Fruit fly (Drosophila melanogaster) whole organism, embryonic: ENCODE data around the gene CG33090.

ENCODE experiments used
- CG10366 ChIP-seq: fragments of 200-800 bp; sonication (Bioruptor generic); IDR thresholded peaks from 2 replicates; pipeline ENCODE4 v1.3.6; 2022; ENCODE audit warnings: missing biosample characterization, missing genetic modification characterization
- CG11695 ChIP-seq: fragments of 200-800 bp; sonication (Bioruptor generic); IDR thresholded peaks from 3 replicates; pipeline ENCODE4 v1.3.6; 2022; ENCODE audit warnings: missing biosample characterization, missing genetic modification characterization
- CG1233 ChIP-seq: fragments of 200-800 bp; sonication (Bioruptor generic); optimal IDR thresholded peaks from 4 replicates; lab custom pipeline; 2018; ENCODE audit warnings: missing biosample characterization, mild to moderate bottlenecking, missing genetic modification characterization
- CG15479 ChIP-seq: fragments of 200-800 bp; sonication (Bioruptor generic); optimal IDR thresholded peaks from 3 replicates; lab custom pipeline; 2019; ENCODE audit warnings: missing biosample characterization, mild to moderate bottlenecking, missing genetic modification characterization, moderate library complexity
- CG17829 ChIP-seq: fragments of 200-800 bp; optimal IDR thresholded peaks from 2 replicates; lab custom pipeline; 2019; ENCODE audit warnings: missing biosample characterization, mild to moderate bottlenecking, missing genetic modification characterization, moderate library complexity
- CG2116 ChIP-seq: fragments of 200-800 bp; sonication (Bioruptor generic); optimal IDR thresholded peaks from 3 replicates; lab custom pipeline; 2018; ENCODE audit warnings: missing biosample characterization, mild to moderate bottlenecking, missing genetic modification characterization
- CG2120 ChIP-seq: fragments of 200-800 bp; sonication (Bioruptor generic); optimal IDR thresholded peaks from 3 replicates; lab custom pipeline; 2016; ENCODE audit warnings: missing biosample characterization, missing genetic modification characterization
- CG2889 ChIP-seq: fragments of 200-800 bp; sonication (Bioruptor generic); IDR thresholded peaks from 3 replicates; pipeline ENCODE4 v1.3.6; 2022; ENCODE audit warnings: missing biosample characterization, missing genetic modification characterization
- CG31365 ChIP-seq: fragments of 200-800 bp; sonication (Bioruptor generic); optimal IDR thresholded peaks from 2 replicates; lab custom pipeline; 2018; ENCODE audit warnings: missing biosample characterization, mild to moderate bottlenecking, missing genetic modification characterization
- CG34422 ChIP-seq: fragments of 200-800 bp; sonication (Bioruptor generic); IDR thresholded peaks from 3 replicates; pipeline ENCODE4 v1.3.6; 2022; ENCODE audit warnings: missing biosample characterization, missing genetic modification characterization
- CG7372 ChIP-seq: fragments of 200-800 bp; sonication (Bioruptor generic); IDR thresholded peaks from 2 replicates; pipeline ENCODE4 v1.3.6; 2022; ENCODE audit warnings: missing biosample characterization, missing genetic modification characterization
- CG8359 ChIP-seq: fragments of 200-800 bp; sonication (Bioruptor generic); optimal IDR thresholded peaks from 2 replicates; lab custom pipeline; 2017; ENCODE audit warnings: missing biosample characterization, mild to moderate bottlenecking, missing genetic modification characterization, borderline replicate concordance
- CG8765 ChIP-seq: fragments of 200-800 bp; sonication (Bioruptor generic); IDR thresholded peaks from 2 replicates; pipeline ENCODE4 v1.3.6; 2022; ENCODE audit warnings: missing biosample characterization, missing genetic modification characterization
- CG9727 ChIP-seq: fragments of 200-800 bp; sonication (Bioruptor generic); optimal IDR thresholded peaks from 3 replicates; lab custom pipeline; 2017; ENCODE audit warnings: missing biosample characterization, mild to moderate bottlenecking, missing genetic modification characterization
- Camta ChIP-seq: fragments of 200-800 bp; sonication (Bioruptor generic); optimal IDR thresholded peaks from 2 replicates; lab custom pipeline; 2016; ENCODE audit warnings: missing biosample characterization, missing genetic modification characterization
- Deaf1 ChIP-seq: fragments of 200-800 bp; optimal IDR thresholded peaks from 3 replicates; lab custom pipeline; 2019; ENCODE audit warnings: missing biosample characterization, mild to moderate bottlenecking, missing genetic modification characterization, moderate library complexity
- Dp ChIP-seq: fragments of 200-800 bp; sonication (Bioruptor generic); optimal IDR thresholded peaks from 2 replicates; lab custom pipeline; 2018; ENCODE audit warnings: missing biosample characterization, mild to moderate bottlenecking, missing genetic modification characterization, moderate library complexity
- Eip74EF ChIP-seq, 2 experiments: fragments of 200-800 bp in 1 of 2; fragments of >200 bp in 1 of 2; sonication (Bioruptor generic) in 1 of 2; optimal IDR thresholded peaks; 2 replicates each; lab custom pipeline; 2017 to 2019; ENCODE audit warnings: missing biosample characterization in 2 of 2, missing genetic modification characterization in 2 of 2, mild to moderate bottlenecking in 1 of 2, moderate library complexity in 1 of 2
- Fer2 ChIP-seq: fragments of 200-800 bp; sonication (Bioruptor generic); optimal IDR thresholded peaks from 2 replicates; lab custom pipeline; 2018; ENCODE audit warnings: missing biosample characterization, mild to moderate bottlenecking, missing genetic modification characterization, moderate library complexity
- H2.0 ChIP-seq: fragments of 200-800 bp; sonication (Bioruptor generic); IDR thresholded peaks from 2 replicates; pipeline ENCODE4 v1.3.6; 2022; ENCODE audit warnings: missing biosample characterization, missing genetic modification characterization
- Nf-YA ChIP-seq: fragments of 200-800 bp; sonication (Bioruptor generic); IDR thresholded peaks from 2 replicates; pipeline ENCODE4 v1.3.6; 2022; ENCODE audit warnings: missing biosample characterization, missing genetic modification characterization
- Optix ChIP-seq: fragments of 200-800 bp; sonication (Bioruptor generic); IDR thresholded peaks from 3 replicates; pipeline ENCODE4 v1.3.6; 2022; ENCODE audit warnings: missing biosample characterization, missing genetic modification characterization
- Poxn ChIP-seq: fragments of 200-800 bp; sonication (Bioruptor generic); IDR thresholded peaks from 2 replicates; pipeline ENCODE4 v1.3.6; 2022; ENCODE audit warnings: missing biosample characterization, missing genetic modification characterization
- Ptx1 ChIP-seq: fragments of 200-800 bp; sonication (Bioruptor generic); IDR thresholded peaks from 2 replicates; pipeline ENCODE4 v1.3.6; 2022; ENCODE audit warnings: missing biosample characterization, missing genetic modification characterization
- amos ChIP-seq: fragments of 200-800 bp; sonication (Bioruptor generic); IDR thresholded peaks from 2 replicates; pipeline ENCODE4 v1.3.6; 2022; ENCODE audit warnings: missing biosample characterization, missing genetic modification characterization; ENCODE audit not compliant: partially characterized antibody
- ase ChIP-seq: fragments of 200-800 bp; sonication (Bioruptor generic); IDR thresholded peaks from 3 replicates; pipeline ENCODE4 v1.3.6; 2022; ENCODE audit warnings: missing biosample characterization, missing genetic modification characterization
- ash1 ChIP-seq: fragments of 200-800 bp; sonication (Bioruptor generic); optimal IDR thresholded peaks from 2 replicates; lab custom pipeline; 2018; ENCODE audit warnings: missing biosample characterization, mild to moderate bottlenecking, missing genetic modification characterization
- ato ChIP-seq: fragments of 200-800 bp; sonication (Bioruptor generic); IDR thresholded peaks from 2 replicates; pipeline ENCODE4 v1.3.6; 2022; ENCODE audit warnings: missing biosample characterization, missing genetic modification characterization; ENCODE audit not compliant: partially characterized antibody
- crol ChIP-seq: fragments of 200-800 bp; sonication (Bioruptor generic); IDR thresholded peaks from 2 replicates; pipeline ENCODE4 v1.3.6; 2022; ENCODE audit warnings: missing biosample characterization, missing genetic modification characterization
- crp ChIP-seq, 2 experiments: fragments of 200-800 bp; sonication (Bioruptor generic); optimal IDR thresholded peaks; 2 replicates in 1 of 2; 3 replicates in 1 of 2; lab custom pipeline; 2017; ENCODE audit warnings: missing biosample characterization in 2 of 2, missing genetic modification characterization in 2 of 2, mild to moderate bottlenecking in 1 of 2, moderate library complexity in 1 of 2
- dan ChIP-seq: fragments of 200-800 bp; sonication (Bioruptor generic); IDR thresholded peaks from 2 replicates; pipeline ENCODE4 v1.3.6; 2022; ENCODE audit warnings: missing biosample characterization, missing genetic modification characterization
- exex ChIP-seq: fragments of 200-800 bp; sonication (Bioruptor generic); optimal IDR thresholded peaks from 4 replicates; lab custom pipeline; 2018; ENCODE audit warnings: missing biosample characterization, mild to moderate bottlenecking, missing genetic modification characterization, moderate library complexity
- gem ChIP-seq: fragments of 200-800 bp; sonication (Bioruptor generic); optimal IDR thresholded peaks from 2 replicates; lab custom pipeline; 2019; ENCODE audit warnings: missing biosample characterization, mild to moderate bottlenecking, missing genetic modification characterization, moderate library complexity
- gsb ChIP-seq: fragments of 200-800 bp; sonication (Bioruptor generic); IDR thresholded peaks from 2 replicates; pipeline ENCODE4 v1.3.6; 2022; ENCODE audit warnings: missing biosample characterization, missing genetic modification characterization
- her ChIP-seq: fragments of 200-800 bp; sonication (Bioruptor generic); optimal IDR thresholded peaks from 2 replicates; lab custom pipeline; 2016; ENCODE audit warnings: missing biosample characterization, missing genetic modification characterization
- jumu ChIP-seq: fragments of 200-800 bp; sonication (Bioruptor generic); optimal IDR thresholded peaks from 3 replicates; lab custom pipeline; 2016; ENCODE audit warnings: missing biosample characterization, missing genetic modification characterization
- nom ChIP-seq: fragments of 200-800 bp; sonication (Bioruptor generic); optimal IDR thresholded peaks from 2 replicates; lab custom pipeline; 2017; ENCODE audit warnings: missing biosample characterization, missing genetic modification characterization, mild to moderate bottlenecking, moderate library complexity, missing genetic modification reagents
- pho ChIP-seq: fragments of 200-800 bp; sonication (Bioruptor generic); optimal IDR thresholded peaks from 2 replicates; lab custom pipeline; 2016; ENCODE audit warnings: missing biosample characterization, missing genetic modification characterization
- pita ChIP-seq: fragments of 200-800 bp; sonication (Bioruptor generic); optimal IDR thresholded peaks from 2 replicates; lab custom pipeline; 2017; ENCODE audit warnings: missing biosample characterization, mild to moderate bottlenecking, missing genetic modification characterization
- ranshi ChIP-seq: fragments of 200-800 bp; sonication (Bioruptor generic); IDR thresholded peaks from 2 replicates; pipeline ENCODE4 v1.3.6; 2022; ENCODE audit warnings: missing biosample characterization, missing genetic modification characterization
- sim ChIP-seq: fragments of 200-800 bp; sonication (Bioruptor generic); IDR thresholded peaks from 2 replicates; pipeline ENCODE4 v1.3.6; 2022; ENCODE audit warnings: missing biosample characterization, missing genetic modification characterization
- sob ChIP-seq: fragments of 200-800 bp; sonication (Bioruptor generic); IDR thresholded peaks from 2 replicates; pipeline ENCODE4 v1.3.6; 2022; ENCODE audit warnings: missing biosample characterization, missing genetic modification characterization
- sr ChIP-seq: fragments of 200-800 bp; sonication (Bioruptor generic); IDR thresholded peaks from 3 replicates; pipeline ENCODE4 v1.3.6; 2022; ENCODE audit warnings: missing biosample characterization, missing genetic modification characterization
- tap ChIP-seq: fragments of 200-800 bp; optimal IDR thresholded peaks from 3 replicates; lab custom pipeline; 2019; ENCODE audit warnings: missing biosample characterization, mild to moderate bottlenecking, missing genetic modification characterization, moderate library complexity
- tio ChIP-seq: fragments of 200-800 bp; sonication (Bioruptor generic); optimal IDR thresholded peaks from 2 replicates; lab custom pipeline; 2017; ENCODE audit warnings: missing biosample characterization, missing genetic modification characterization, inconsistent platforms
- tll ChIP-seq, 2 experiments: fragments of 200-800 bp in 1 of 2; fragments of >200 bp in 1 of 2; sonication (Bioruptor generic) in 1 of 2; optimal IDR thresholded peaks; 2 replicates each; lab custom pipeline; 2017 to 2019; ENCODE audit warnings: missing biosample characterization in 2 of 2, missing genetic modification characterization in 2 of 2, mild to moderate bottlenecking in 1 of 2, moderate library complexity in 1 of 2
- trh ChIP-seq: fragments of 200-800 bp; sonication (Bioruptor generic); optimal IDR thresholded peaks from 2 replicates; lab custom pipeline; 2016; ENCODE audit warnings: missing biosample characterization, missing genetic modification characterization
- unc-4 ChIP-seq: fragments of 200-800 bp; sonication (Bioruptor generic); IDR thresholded peaks from 2 replicates; pipeline ENCODE4 v1.3.6; 2022; ENCODE audit warnings: missing biosample characterization, missing genetic modification characterization; ENCODE audit not compliant: partially characterized antibody
- wdn ChIP-seq: fragments of 200-800 bp; sonication (Bioruptor generic); IDR thresholded peaks from 2 replicates; pipeline ENCODE4 v1.3.6; 2022; ENCODE audit warnings: missing biosample characterization, missing genetic modification characterization
- zfh1 ChIP-seq: fragments of 200-800 bp; sonication (Bioruptor generic); IDR thresholded peaks from 3 replicates; pipeline ENCODE4 v1.3.6; 2022; ENCODE audit warnings: missing biosample characterization, missing genetic modification characterization

The CG33090 gene

DNA sequence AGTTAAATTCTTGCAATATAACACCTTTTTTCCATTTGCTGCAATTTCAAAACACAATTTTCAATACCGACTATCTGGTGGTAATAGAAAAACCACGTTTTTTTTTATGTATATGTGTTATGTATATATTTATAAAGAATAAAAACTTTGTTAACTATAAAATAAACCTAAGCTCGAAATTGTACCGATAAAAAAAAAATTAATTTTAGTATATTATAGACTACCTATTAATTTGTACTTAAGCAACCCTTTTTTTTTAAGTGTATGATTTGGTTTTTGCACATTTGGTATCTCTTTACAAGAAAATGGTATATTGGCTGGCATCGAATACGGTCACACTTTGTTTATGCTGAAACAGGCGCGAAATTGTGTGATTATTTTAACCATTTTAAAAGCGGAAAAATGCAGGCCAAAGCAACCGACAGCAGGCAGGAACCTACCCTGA, 27.8 kb downstream of the CG33090 start, which contains the start of gene spel1 (continued):
- TF ChIP-seq CG2889 (peak; percentile 53; the same call in 1 of the 3 replicates), CG31365 (tag; lab: Kevin White, UChicago) (no peak), CG1233 (no peak), exex (tag; lab: Kevin White, UChicago) (peak; percentile 37), gsb (GFP tag; lab: Robert Waterston, UW) (peak; percentile 40; the same call in 1 of the 2 replicates), sim (GFP tag; lab: Robert Waterston, UW) (peak; percentile 62; the same call in 1 of the 2 replicates), sob (peak; percentile 74), Eip74EF (GFP tag; optimal IDR thresholded peaks at IDR 0.05; lab: Kevin White, UChicago) (peak in 1 of 2 experiments; percentile 77), H2.0 (peak; percentile 75), ranshi (peak; percentile 89), crol (GFP tag; lab: Robert Waterston, UW) (no peak), Fer2 (peak; percentile 36), crp (GFP tag; optimal IDR thresholded peaks at IDR 0.05; lab: Kevin White, UChicago) (peak in 1 of 2 experiments; percentile 18), CG8359 (GFP tag; lab: Kevin White, UChicago) (no peak), Poxn (GFP tag; lab: Robert Waterston, UW) (0 out of 2 replicates have a peak, but pooled peaks have one; percentile 19), CG17829 (tag; lab: Kevin White, UChicago) (peak; percentile 88), Nf-YA (GFP tag; lab: Robert Waterston, UW) (no peak), CG2120 (GFP tag; lab: Kevin White, UChicago) (peak; percentile 75), Optix (GFP tag; lab: Robert Waterston, UW) (no peak), her (GFP tag; lab: Kevin White, UChicago) (no peak), jumu (GFP tag; lab: Kevin White, UChicago) (no peak), wdn (GFP tag; lab: Robert Waterston, UW) (peak; percentile 59), pita (GFP tag; lab: Kevin White, UChicago) (no peak), gem (tag; lab: Kevin White, UChicago) (peak; percentile 94), CG15479 (no peak), tap (tag; lab: Kevin White, UChicago) (peak; percentile 75), zfh1 (GFP tag; lab: Robert Waterston, UW) (peak; percentile 71; the same call in 2 of the 3 replicates), Deaf1 (peak; percentile 61), tll (GFP tag; optimal IDR thresholded peaks at IDR 0.05; lab: Kevin White, UChicago) (no peak), ato (no peak), trh (GFP tag; lab: Kevin White, UChicago) (peak; percentile 53), unc-4 (GFP tag; lab: Robert Waterston, UW) (no peak), amos (GFP tag; lab: Robert Waterston, UW) (no peak), CG9727 (peak; percentile 79), Dp (GFP tag; lab: Kevin White, UChicago) (peak; percentile 79), CG10366 (GFP tag; lab: Robert Waterston, UW) (peak; percentile 72), nom (peak; percentile 36), sr (GFP tag; lab: Robert Waterston, UW) (no peak), ase (GFP tag; lab: Robert Waterston, UW) (peak; percentile 58), dan (GFP tag; lab: Robert Waterston, UW) (no peak), CG11695 (GFP tag; lab: Robert Waterston, UW) (peak; percentile 92), CG8765 (GFP tag; lab: Robert Waterston, UW) (peak; percentile 63; the same call in 1 of the 2 replicates), tio (GFP tag; lab: Kevin White, UChicago) (peak; percentile 60), ash1 (GFP tag; lab: Kevin White, UChicago) (no peak), CG2116 (GFP tag; lab: Kevin White, UChicago) (peak; percentile 48), Camta (no peak), CG7372 (GFP tag; lab: Robert Waterston, UW) (peak; percentile 64), pho (GFP tag; lab: Kevin White, UChicago) (no peak), CG34422 (GFP tag; lab: Robert Waterston, UW) (peak; percentile 71), Ptx1 (GFP tag; lab: Robert Waterston, UW) (peak; percentile 80)
